Worm (Caenorhabditis elegans): ENCODE measurements around the gene C52D10.3.
"Not testable (repeated sequence)": the region's sequence is repeated elsewhere in the genome, so short reads cannot be mapped to it uniquely, and the experiment has no call there.

- not testable (repeated sequence) for TF ChIP-seq lsy-2 (tag; optimal IDR thresholded peaks at IDR 0.05); nhr-76 (tag; optimal IDR thresholded peaks at IDR 0.05); mab-5 (tag; optimal IDR thresholded peaks at IDR 0.05); mep-1 (tag; optimal IDR thresholded peaks at IDR 0.05); ztf-11 (tag; optimal IDR thresholded peaks at IDR 0.05); unc-62 (GFP tag; optimal IDR thresholded peaks at IDR 0.05); nhr-28 (tag; optimal IDR thresholded peaks at IDR 0.05)
Measured at ce11 chrIV:17163273-17163672, 13.0 kb upstream of the C52D10.3 start, which contains the start of gene skr-9.
